Worm (Caenorhabditis elegans): ENCODE measurements around the gene Y7A5A.3.

ce11 chrX:15751245-15751644, 33.2 kb downstream of the Y7A5A.3 start:
- no peak for TF ChIP-seq ceh-43 (GFP tag; optimal IDR thresholded peaks at IDR 0.05)
- no peak for TF ChIP-seq unc-62 (GFP tag; optimal IDR thresholded peaks at IDR 0.05)
- no peak for TF ChIP-seq tbx-8 (GFP tag; optimal IDR thresholded peaks at IDR 0.05)
- TF ChIP-seq nhr-12 (tag; optimal IDR thresholded peaks at IDR 0.05) = no peak
- no peak for TF ChIP-seq nhr-28 (tag; optimal IDR thresholded peaks at IDR 0.05)
- TF ChIP-seq pha-4 (tag; optimal IDR thresholded peaks at IDR 0.05) = no peak
- TF ChIP-seq unc-39 (tag; optimal IDR thresholded peaks at IDR 0.05) = no peak
- no peak for TF ChIP-seq ztf-11 (tag; optimal IDR thresholded peaks at IDR 0.05)
- TF ChIP-seq ces-1 (GFP tag; optimal IDR thresholded peaks at IDR 0.05) = no peak
- no peak for TF ChIP-seq snpc-4 (tag; optimal IDR thresholded peaks at IDR 0.05)
